Worm (Caenorhabditis elegans): ENCODE measurements around the gene R13A5.7.

DNA sequence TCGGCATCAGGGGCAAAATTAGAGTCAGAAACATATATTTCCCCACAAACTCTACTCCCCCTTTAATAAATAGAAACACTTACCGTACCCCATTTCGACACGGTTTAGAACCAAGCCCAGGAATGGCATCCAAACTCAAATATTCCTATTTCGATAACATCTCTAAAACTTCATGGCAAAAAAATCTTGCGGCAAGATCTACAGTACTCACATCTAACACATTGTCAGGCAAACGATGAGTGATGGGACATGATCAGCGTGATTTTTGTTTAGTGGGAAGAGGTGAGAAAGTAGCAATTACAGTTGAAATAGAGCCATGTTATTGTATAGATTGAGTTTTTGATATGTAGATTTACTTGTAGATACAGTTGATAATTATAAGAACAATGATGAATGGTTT is 19.0 kb downstream of the R13A5.7 start:
- TF ChIP-seq hmg-4 (GFP tag; optimal IDR thresholded peaks at IDR 0.05) (no peak), flt-1 (GFP tag; IDR thresholded peaks at IDR 0.05) (no peak), F13C5.2 (tag; optimal IDR thresholded peaks at IDR 0.05) (no peak)
